Worm (Caenorhabditis elegans) whole organism, late embryonic: ENCODE data around the gene abu-2.

ENCODE experiments used
- C38D4.7 ChIP-seq: fragments of 200-800 bp; sonication (Bioruptor generic); optimal IDR thresholded peaks from 2 replicates; lab custom pipeline; 2018; ENCODE audit warnings: mild to moderate bottlenecking, missing genetic modification characterization, moderate library complexity, missing compliant biosample characterization
- F13H6.1 ChIP-seq: sonication (generic microtip); optimal IDR thresholded peaks from 2 replicates; lab custom pipeline; 2016; ENCODE audit warnings: missing genetic modification characterization, missing compliant biosample characterization
- K02D7.2 ChIP-seq: sonication (generic microtip); optimal IDR thresholded peaks from 2 replicates; lab custom pipeline; 2017; ENCODE audit warnings: mild to moderate bottlenecking, missing genetic modification characterization, missing compliant biosample characterization
- T23F11.4 ChIP-seq: fragments of 200-800 bp; sonication (Bioruptor generic); optimal IDR thresholded peaks from 2 replicates; lab custom pipeline; 2018; ENCODE audit warnings: mild to moderate bottlenecking, missing genetic modification characterization, missing compliant biosample characterization
- ama-1 ChIP-seq: fragments of 150-350 bp; optimal IDR thresholded peaks from 2 replicates; lab custom pipeline; 2014
- ceh-18 ChIP-seq: sonication (generic microtip); optimal IDR thresholded peaks from 2 replicates; lab custom pipeline; 2016; ENCODE audit warnings: missing genetic modification characterization, missing compliant biosample characterization
- ceh-19 ChIP-seq: fragments of 200-800 bp; sonication (Bioruptor generic); optimal IDR thresholded peaks from 2 replicates; lab custom pipeline; 2018; ENCODE audit warnings: mild to moderate bottlenecking, missing genetic modification characterization, missing compliant biosample characterization
- ceh-22 ChIP-seq: sonication (generic microtip); optimal IDR thresholded peaks from 2 replicates; lab custom pipeline; 2017; ENCODE audit warnings: missing biosample characterization, missing genetic modification characterization
- ceh-31 ChIP-seq: sonication (generic microtip); optimal IDR thresholded peaks from 2 replicates; lab custom pipeline; 2016; ENCODE audit warnings: missing genetic modification characterization, missing compliant biosample characterization
- ceh-34 ChIP-seq: sonication (generic microtip); optimal IDR thresholded peaks from 2 replicates; lab custom pipeline; 2016; ENCODE audit warnings: mild to moderate bottlenecking, missing genetic modification characterization, missing compliant biosample characterization
- ceh-6 ChIP-seq: fragments of 200-800 bp; sonication (Bioruptor generic); optimal IDR thresholded peaks from 2 replicates; lab custom pipeline; 2018; ENCODE audit warnings: mild to moderate bottlenecking, missing genetic modification characterization, missing compliant biosample characterization
- ceh-9 ChIP-seq: sonication (generic microtip); optimal IDR thresholded peaks from 2 replicates; lab custom pipeline; 2016; ENCODE audit warnings: mild to moderate bottlenecking, missing genetic modification characterization, inconsistent platforms, missing compliant biosample characterization
- che-1 ChIP-seq: sonication (generic microtip); optimal IDR thresholded peaks from 2 replicates; lab custom pipeline; 2016; ENCODE audit warnings: mild to moderate bottlenecking, missing genetic modification characterization, missing compliant biosample characterization
- dmd-4 ChIP-seq: sonication (generic microtip); optimal IDR thresholded peaks from 2 replicates; lab custom pipeline; 2016; ENCODE audit warnings: borderline replicate concordance, missing genetic modification characterization, missing compliant biosample characterization
- dve-1 ChIP-seq: sonication (generic microtip); optimal IDR thresholded peaks from 2 replicates; lab custom pipeline; 2017; ENCODE audit warnings: antibody characterized with exemption, mild to moderate bottlenecking, missing genetic modification characterization, missing compliant biosample characterization
- elt-4 ChIP-seq: sonication (generic microtip); optimal IDR thresholded peaks from 2 replicates; lab custom pipeline; 2016; ENCODE audit warnings: missing genetic modification characterization, missing compliant biosample characterization
- eyg-1 ChIP-seq: sonication (generic microtip); optimal IDR thresholded peaks from 2 replicates; lab custom pipeline; 2016; ENCODE audit warnings: missing genotype, missing genetic modification characterization, missing compliant biosample characterization
- fkh-10 ChIP-seq: fragments of 150-350 bp; optimal IDR thresholded peaks from 2 replicates; lab custom pipeline; 2014; ENCODE audit warnings: missing biosample characterization, missing genetic modification reagents, missing genetic modification characterization
- fkh-6 ChIP-seq: sonication (generic microtip); optimal IDR thresholded peaks from 2 replicates; lab custom pipeline; 2016; ENCODE audit warnings: missing genetic modification characterization, missing compliant biosample characterization
- hlh-13 ChIP-seq: fragments of 200-800 bp; sonication (Bioruptor generic); optimal IDR thresholded peaks from 2 replicates; lab custom pipeline; 2018; ENCODE audit warnings: mild to moderate bottlenecking, missing genetic modification characterization, missing compliant biosample characterization
- hlh-30 ChIP-seq: sonication (generic microtip); optimal IDR thresholded peaks from 2 replicates; lab custom pipeline; 2017; ENCODE audit warnings: antibody characterized with exemption, missing genetic modification characterization, missing compliant biosample characterization; ENCODE audit not compliant: insufficient read depth
- madf-2 ChIP-seq: sonication (generic microtip); optimal IDR thresholded peaks from 2 replicates; lab custom pipeline; 2017; ENCODE audit warnings: missing genetic modification characterization, missing compliant biosample characterization
- mec-3 ChIP-seq: sonication (generic microtip); optimal IDR thresholded peaks from 2 replicates; lab custom pipeline; 2016; ENCODE audit warnings: borderline replicate concordance, missing genetic modification characterization, missing compliant biosample characterization
- nfya-1 ChIP-seq: sonication (generic microtip); optimal IDR thresholded peaks from 2 replicates; lab custom pipeline; 2017; ENCODE audit warnings: missing genetic modification characterization, mild to moderate bottlenecking, missing compliant biosample characterization, antibody characterized with exemption, moderate library complexity
- nhr-11 ChIP-seq: fragments of 150-350 bp; optimal IDR thresholded peaks from 2 replicates; lab custom pipeline; 2014; ENCODE audit warnings: missing biosample characterization, missing genetic modification characterization
- nhr-232 ChIP-seq: sonication (generic microtip); optimal IDR thresholded peaks from 2 replicates; lab custom pipeline; 2016; ENCODE audit warnings: missing genetic modification characterization, missing compliant biosample characterization
- pax-1 ChIP-seq: fragments of 150-350 bp; optimal IDR thresholded peaks from 2 replicates; lab custom pipeline; 2014; ENCODE audit warnings: missing biosample characterization, missing genetic modification characterization
- pha-4 ChIP-seq: fragments of 150-350 bp; optimal IDR thresholded peaks from 2 replicates; lab custom pipeline; 2018; ENCODE audit warnings: missing biosample characterization, missing genetic modification reagents, missing genetic modification characterization
- pqm-1 ChIP-seq: sonication (generic microtip); optimal IDR thresholded peaks from 2 replicates; lab custom pipeline; 2016; ENCODE audit warnings: missing genetic modification characterization, missing compliant biosample characterization
- pros-1 ChIP-seq: fragments of 150-350 bp; optimal IDR thresholded peaks from 2 replicates; lab custom pipeline; 2014; ENCODE audit warnings: missing biosample characterization, missing genetic modification reagents, missing genetic modification characterization
- ref-2 ChIP-seq: sonication (generic microtip); optimal IDR thresholded peaks from 2 replicates; lab custom pipeline; 2016; ENCODE audit warnings: missing genetic modification characterization, missing compliant biosample characterization
- sdc-2 ChIP-seq: sonication (generic microtip); optimal IDR thresholded peaks from 2 replicates; lab custom pipeline; 2016; ENCODE audit warnings: missing genotype, missing genetic modification characterization, missing compliant biosample characterization
- sox-2 ChIP-seq: fragments of 200-800 bp; sonication (Bioruptor generic); IDR thresholded peaks from 2 replicates; pipeline ENCODE4 v1.3.6; 2022; ENCODE audit warnings: missing genetic modification reagents, missing genetic modification characterization, missing compliant biosample characterization
- sox-4 ChIP-seq: sonication (generic microtip); optimal IDR thresholded peaks from 2 replicates; lab custom pipeline; 2017; ENCODE audit warnings: mild to moderate bottlenecking, missing genetic modification characterization, inconsistent platforms, missing compliant biosample characterization
- syd-9 ChIP-seq: sonication (generic microtip); optimal IDR thresholded peaks from 2 replicates; lab custom pipeline; 2016; ENCODE audit warnings: mild to moderate bottlenecking, missing genetic modification characterization, moderate library complexity, missing compliant biosample characterization
- ttx-3 ChIP-seq: sonication (generic microtip); optimal IDR thresholded peaks from 2 replicates; lab custom pipeline; 2016; ENCODE audit warnings: missing genetic modification reagents, missing genetic modification characterization, missing compliant biosample characterization
- unc-42 ChIP-seq: sonication (generic microtip); optimal IDR thresholded peaks from 2 replicates; lab custom pipeline; 2016; ENCODE audit warnings: missing genotype, missing genetic modification characterization, missing compliant biosample characterization
- zip-5 ChIP-seq: sonication (generic microtip); optimal IDR thresholded peaks from 2 replicates; lab custom pipeline; 2016; ENCODE audit warnings: missing genetic modification characterization, missing compliant biosample characterization
- ztf-16 ChIP-seq: sonication (generic microtip); optimal IDR thresholded peaks from 2 replicates; lab custom pipeline; 2017; ENCODE audit warnings: missing genetic modification characterization, missing compliant biosample characterization

abu-2 gene

DNA sequence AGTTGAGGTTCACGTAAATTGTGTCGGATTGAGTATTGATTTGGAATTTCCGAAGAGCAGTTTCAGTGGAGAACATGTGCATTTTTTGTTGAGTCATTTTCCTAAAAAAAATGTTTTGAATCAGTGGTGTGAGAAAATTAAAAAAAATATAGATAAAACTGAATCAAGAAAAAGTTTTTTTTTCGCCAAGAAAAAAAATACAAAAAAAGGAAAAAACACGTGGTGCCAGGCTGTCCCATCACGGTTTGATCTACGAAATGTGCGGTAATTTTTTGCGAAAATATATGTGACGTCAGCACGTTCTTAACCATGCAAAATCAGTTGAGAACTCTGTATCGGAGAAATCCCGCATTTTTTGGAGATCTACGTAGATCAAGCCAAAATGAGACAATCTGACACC is 16.6 kb downstream of the abu-2 start, which contains the start of gene F56C3.9:
F56C3.9 (minus strand) TSS at position 101 of the 400 bp plus-strand sequence.
- TF ChIP-seq pros-1 (tag; lab: Kevin White, UChicago) (no peak), sox-2 (GFP tag; lab: Robert Waterston, UW) (no peak), dmd-4 (tag; lab: Kevin White, UChicago) (no peak), pha-4 (tag; lab: Kevin White, UChicago) (no peak), mec-3 (tag; lab: Kevin White, UChicago) (no peak), sox-4 (tag; lab: Kevin White, UChicago) (no peak), ceh-22 (tag; lab: Kevin White, UChicago) (no peak), ceh-19 (GFP tag; lab: Kevin White, UChicago) (no peak), ama-1 (lab: Kevin White, UChicago) (no peak), ceh-18 (tag; lab: Kevin White, UChicago) (no peak)
- TF ChIP-seq, all 69 proteins: peak for 0

- no peak for TF ChIP-seq pax-1 (tag; lab: Kevin White, UChicago)
- peak; percentile 44 for TF ChIP-seq ceh-31
- TF ChIP-seq sdc-2 (tag; lab: Kevin White, UChicago) = peak; percentile 98
- no peak for TF ChIP-seq sox-2 (GFP tag; lab: Robert Waterston, UW)
- no peak for TF ChIP-seq nhr-11 (tag; lab: Kevin White, UChicago)
- TF ChIP-seq unc-42 = peak; percentile 50
- TF ChIP-seq nfya-1 (tag; lab: Kevin White, UChicago) = peak; percentile 19
- peak; percentile 73 for TF ChIP-seq hlh-30
Measured at ce11 chrX:1389382-1389983, 21.0 kb downstream of the abu-2 start.

ce11 chrX:1386893-1387367 is 23.5 kb downstream of the abu-2 start, which contains the start of gene F56C3.1:
Gene F56C3.1 (plus strand): TSS chrX:1387317.
- TF ChIP-seq fkh-10 = no peak
- no peak for TF ChIP-seq fkh-6
- TF ChIP-seq sdc-2 (tag; lab: Kevin White, UChicago) = peak; percentile 93
- no peak for TF ChIP-seq ceh-18 (tag; lab: Kevin White, UChicago)
- no peak for TF ChIP-seq ceh-31

DNA sequence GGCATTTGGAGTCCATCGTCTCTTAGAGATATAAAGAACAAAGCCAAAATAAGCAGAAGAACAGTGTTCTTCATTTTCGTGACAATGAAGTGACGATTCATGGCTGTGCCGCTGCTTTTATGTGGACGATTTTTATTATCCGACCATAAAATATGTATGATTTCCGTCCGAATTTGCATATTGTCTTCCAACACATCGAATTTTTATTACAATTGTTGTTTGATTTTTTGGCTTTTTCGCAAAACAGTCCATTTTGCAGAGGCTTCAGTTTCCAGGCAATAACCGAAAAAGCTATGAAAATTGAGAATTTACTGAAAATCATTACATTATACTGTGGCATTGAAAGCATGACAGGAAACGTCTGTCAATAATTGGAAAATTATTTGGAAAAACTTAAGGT is 25.9 kb downstream of the abu-2 start, which contains the start of gene F56C3.8:
F56C3.8 (minus strand) TSS at position 101 of the 400 bp plus-strand sequence.
- no peak for TF ChIP-seq pax-1 (tag; lab: Kevin White, UChicago)
- TF ChIP-seq hlh-13 (GFP tag; lab: Kevin White, UChicago) = no peak
- no peak for TF ChIP-seq ztf-16 (tag; lab: Kevin White, UChicago)
- no peak for TF ChIP-seq ceh-9 (tag; lab: Kevin White, UChicago)
- no peak for TF ChIP-seq hlh-30
- no peak for TF ChIP-seq elt-4 (tag; lab: Kevin White, UChicago)
- no peak for TF ChIP-seq ceh-34 (tag; lab: Kevin White, UChicago)
- no peak for TF ChIP-seq K02D7.2 (tag; lab: Kevin White, UChicago)
- TF ChIP-seq pros-1 (tag; lab: Kevin White, UChicago) = no peak
- TF ChIP-seq ref-2 (tag; lab: Kevin White, UChicago) = no peak

ce11 chrX:1383546-1383945 is 26.9 kb downstream of the abu-2 start:
- TF ChIP-seq dve-1 (no peak), sdc-2 (tag; lab: Kevin White, UChicago) (peak; percentile 64), ceh-22 (tag; lab: Kevin White, UChicago) (no peak)

DNA sequence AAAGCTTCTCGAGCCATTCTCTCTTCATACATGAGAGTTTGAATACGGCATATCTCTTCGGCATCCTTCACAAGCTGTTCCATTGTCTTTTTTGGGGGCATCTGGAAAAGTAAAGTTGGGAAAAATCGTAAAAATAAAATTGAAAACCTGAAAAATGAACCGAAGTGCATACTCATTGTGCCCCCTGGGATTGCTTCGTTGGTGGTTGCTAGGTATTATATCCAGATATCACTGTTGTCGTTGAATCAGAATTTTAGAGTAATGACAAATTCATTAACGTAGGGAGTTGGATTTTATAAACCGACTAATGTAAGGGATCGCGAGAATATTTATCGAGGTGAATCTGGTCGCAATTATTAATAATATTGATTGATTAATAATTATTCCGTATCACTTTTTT is 28.9 kb downstream of the abu-2 start, which contains the start of gene F56C3.10:
F56C3.10 (minus strand) TSS at position 101 of the 400 bp plus-strand sequence.
- TF ChIP-seq ttx-3 (tag; lab: Kevin White, UChicago) = no peak
- TF ChIP-seq madf-2 = no peak
- TF ChIP-seq nfya-1 (tag; lab: Kevin White, UChicago) = no peak
- TF ChIP-seq che-1 (tag; lab: Kevin White, UChicago) = no peak
- no peak for TF ChIP-seq pqm-1 (tag; lab: Kevin White, UChicago)
- TF ChIP-seq dmd-4 (tag; lab: Kevin White, UChicago) = no peak
- TF ChIP-seq pha-4 (tag; lab: Kevin White, UChicago) = no peak
- no peak for TF ChIP-seq fkh-6
- no peak for TF ChIP-seq elt-4 (tag; lab: Kevin White, UChicago)
- TF ChIP-seq eyg-1 (tag; lab: Kevin White, UChicago) = no peak
- no peak for TF ChIP-seq nhr-232
- no peak for TF ChIP-seq F13H6.1 (tag; lab: Kevin White, UChicago)
- no peak for TF ChIP-seq T23F11.4
- TF ChIP-seq zip-5 (tag; lab: Kevin White, UChicago) = no peak
- TF ChIP-seq K02D7.2 (tag; lab: Kevin White, UChicago) = no peak
- TF ChIP-seq ceh-6 = no peak
- TF ChIP-seq C38D4.7 = no peak
- TF ChIP-seq syd-9 = no peak
